Fruit fly (Drosophila melanogaster) whole organism, pupa: ENCODE results near the gene Obp19d.

Source experiments
- CG10348 ChIP-seq: fragments of 200-800 bp; sonication (Bioruptor generic); IDR thresholded peaks from 2 replicates; pipeline ENCODE4 v1.3.6; 2022; ENCODE audit warnings: missing biosample characterization, missing genetic modification characterization
- CG12605 ChIP-seq: fragments of 200-800 bp; sonication (Bioruptor generic); IDR thresholded peaks from 2 replicates; pipeline ENCODE4 v1.3.6; 2022; ENCODE audit warnings: missing biosample characterization, missing genetic modification characterization
- CG13204 ChIP-seq: fragments of 200-800 bp; sonication (Bioruptor generic); optimal IDR thresholded peaks from 2 replicates; lab custom pipeline; 2018; ENCODE audit warnings: missing biosample characterization, mild to moderate bottlenecking, missing genetic modification characterization, moderate library complexity
- CG14655 ChIP-seq: fragments of 200-800 bp; sonication (Bioruptor generic); optimal IDR thresholded peaks from 3 replicates; lab custom pipeline; 2017; ENCODE audit warnings: mild to moderate bottlenecking, missing biosample characterization, missing genetic modification reagents, missing genetic modification characterization
- CG15710 ChIP-seq: fragments of 200-800 bp; sonication (Bioruptor generic); optimal IDR thresholded peaks from 2 replicates; lab custom pipeline; 2018; ENCODE audit warnings: missing biosample characterization, mild to moderate bottlenecking, missing genetic modification characterization, moderate library complexity
- CG17806 ChIP-seq: fragments of 200-800 bp; sonication (Bioruptor generic); optimal IDR thresholded peaks from 2 replicates; lab custom pipeline; 2018; ENCODE audit warnings: missing biosample characterization, mild to moderate bottlenecking, missing genetic modification characterization, moderate library complexity
- CG32121 ChIP-seq: fragments of 200-800 bp; sonication (Bioruptor generic); IDR thresholded peaks from 2 replicates; pipeline ENCODE4 v1.3.6; 2022; ENCODE audit warnings: missing biosample characterization, missing genetic modification characterization
- CG34367 ChIP-seq: fragments of 200-800 bp; sonication (Bioruptor generic); optimal IDR thresholded peaks from 2 replicates; lab custom pipeline; 2018; ENCODE audit warnings: missing biosample characterization, mild to moderate bottlenecking, missing genetic modification characterization
- CG4496 ChIP-seq: fragments of 200-800 bp; sonication (Bioruptor generic); IDR thresholded peaks from 3 replicates; pipeline ENCODE4 v1.3.6; 2022; ENCODE audit warnings: missing biosample characterization, missing genetic modification characterization
- CG8159 ChIP-seq: fragments of 200-800 bp; sonication (Bioruptor generic); optimal IDR thresholded peaks from 3 replicates; lab custom pipeline; 2018; ENCODE audit warnings: missing biosample characterization, mild to moderate bottlenecking, missing genetic modification characterization, moderate library complexity
- CG8301 ChIP-seq: fragments of 200-800 bp; sonication (Bioruptor generic); optimal IDR thresholded peaks from 2 replicates; lab custom pipeline; 2018; ENCODE audit warnings: missing biosample characterization, mild to moderate bottlenecking, missing genetic modification characterization
- CG9948 ChIP-seq: fragments of 200-800 bp; sonication (Bioruptor generic); optimal IDR thresholded peaks from 2 replicates; lab custom pipeline; 2018; ENCODE audit warnings: missing biosample characterization, mild to moderate bottlenecking, missing genetic modification characterization, moderate library complexity
- D1 ChIP-seq: fragments of 200-800 bp; sonication (Bioruptor generic); optimal IDR thresholded peaks from 2 replicates; lab custom pipeline; 2018; ENCODE audit warnings: missing biosample characterization, mild to moderate bottlenecking, missing genetic modification characterization, moderate library complexity
- EcR ChIP-seq: fragments of 200-800 bp; sonication (Bioruptor generic); optimal IDR thresholded peaks from 3 replicates; lab custom pipeline; 2019; ENCODE audit warnings: missing biosample characterization, missing genetic modification characterization, mild to moderate bottlenecking, moderate library complexity, missing genetic modification reagents
- Ets98B ChIP-seq: fragments of 200-800 bp; sonication (Bioruptor generic); IDR thresholded peaks from 2 replicates; pipeline ENCODE4 v1.3.6; 2022; ENCODE audit warnings: missing biosample characterization, missing genetic modification characterization
- Pif1A ChIP-seq: fragments of 200-800 bp; sonication (Bioruptor generic); optimal IDR thresholded peaks from 3 replicates; lab custom pipeline; 2016; ENCODE audit warnings: missing biosample characterization, missing genetic modification characterization
- Pif1B ChIP-seq: fragments of 200-800 bp; sonication (Bioruptor generic); optimal IDR thresholded peaks from 3 replicates; lab custom pipeline; 2016; ENCODE audit warnings: missing biosample characterization, missing genetic modification characterization
- Snoo ChIP-seq: fragments of 200-800 bp; sonication (Bioruptor generic); optimal IDR thresholded peaks from 3 replicates; lab custom pipeline; 2017; ENCODE audit warnings: missing biosample characterization, mild to moderate bottlenecking, missing genetic modification characterization, inconsistent platforms
- fd96Ca ChIP-seq: fragments of 200-800 bp; sonication (Bioruptor generic); IDR thresholded peaks from 3 replicates; pipeline ENCODE4 v1.3.6; 2022; ENCODE audit warnings: missing biosample characterization, missing genetic modification characterization
- gl ChIP-seq: fragments of 200-800 bp; sonication (Bioruptor generic); optimal IDR thresholded peaks from 2 replicates; lab custom pipeline; 2018; ENCODE audit warnings: missing biosample characterization, mild to moderate bottlenecking, missing genetic modification characterization

The Obp19d gene

DNA sequence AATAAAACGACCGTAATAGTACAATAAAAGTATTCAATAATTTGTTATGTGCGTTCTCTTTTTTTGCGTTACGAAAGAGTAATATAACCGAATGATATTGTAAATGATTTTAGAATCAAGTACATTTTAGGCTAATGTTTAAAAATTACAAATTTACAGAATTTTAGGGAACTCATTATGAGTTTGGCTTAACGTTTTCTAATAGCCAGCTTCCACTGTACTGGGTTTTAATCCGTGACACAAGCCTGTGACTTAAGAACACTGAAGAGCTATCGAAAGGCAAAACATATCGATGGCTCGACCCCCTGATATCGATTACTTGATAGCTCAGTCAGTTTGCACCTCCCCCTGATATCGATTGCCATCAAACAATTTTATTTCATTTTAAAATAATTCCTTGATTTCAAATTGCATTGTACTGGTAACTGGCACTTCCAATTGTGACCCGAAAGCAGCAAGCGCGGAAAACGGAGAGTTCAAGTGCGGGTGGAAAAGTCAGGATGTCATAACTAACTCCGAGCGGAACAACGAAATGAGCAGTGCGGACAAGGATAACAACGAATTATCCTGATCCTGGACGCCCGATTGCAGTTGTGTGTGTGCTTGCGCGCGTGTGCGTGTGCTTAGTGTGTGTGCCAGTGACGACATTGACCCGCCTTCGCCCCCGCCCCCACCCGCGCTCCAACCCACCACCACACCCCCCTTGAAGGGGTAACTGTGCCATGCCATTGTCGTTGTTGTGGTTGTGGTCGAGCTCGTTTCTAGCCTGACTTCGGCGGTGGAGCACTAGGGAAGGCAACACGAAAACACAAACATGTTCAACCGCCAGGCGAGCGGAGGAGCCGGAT lies 25.1 kb upstream of the Obp19d start, which contains the start of gene HERC2:
Gene HERC2, plus strand, starts transcription at position 330 of the 848 bp plus-strand sequence.
- TF ChIP-seq gl (tag; lab: Kevin White, UChicago), result no peak
- no peak for TF ChIP-seq CG8301
- TF ChIP-seq CG4496 (GFP tag; lab: Robert Waterston, UW), result peak; percentile 44; the same call in 1 of the 3 replicates
- peak; percentile 47 for TF ChIP-seq Ets98B (GFP tag; lab: Robert Waterston, UW)
- peak; percentile 19 for TF ChIP-seq CG34367
- peak; percentile 21 for TF ChIP-seq CG8159 (tag; lab: Kevin White, UChicago)
- TF ChIP-seq CG17806 (tag; lab: Kevin White, UChicago), result peak; percentile 20
- peak; percentile 25 for TF ChIP-seq CG15710 (tag; lab: Kevin White, UChicago)
- no peak; the same call in 2 of the 3 replicates for TF ChIP-seq fd96Ca
- TF ChIP-seq CG12605 (GFP tag; lab: Robert Waterston, UW), result 0 out of 2 replicates have a peak, but pooled peaks have one; percentile 9

DNA sequence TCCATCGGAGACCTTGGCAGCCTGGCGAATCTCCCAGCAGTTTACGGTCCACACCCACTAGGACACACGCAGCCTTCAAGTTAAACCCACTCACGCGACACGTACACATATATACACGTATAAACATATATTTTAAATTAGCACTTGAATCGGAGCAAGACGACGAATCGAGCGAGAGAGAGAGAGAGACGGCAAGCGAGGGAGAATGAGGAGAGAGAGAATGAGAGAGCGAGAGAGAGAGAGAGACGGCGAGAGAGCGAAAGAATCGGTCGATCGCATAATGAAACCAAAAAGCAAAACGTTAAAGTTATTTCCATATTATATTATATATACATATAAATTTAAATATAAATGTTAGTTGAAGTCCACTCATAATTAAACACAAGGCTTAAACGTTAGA lies 7.8 kb upstream of the Obp19d start:
- no peak for TF ChIP-seq Pif1B
- TF ChIP-seq Ets98B (GFP tag; lab: Robert Waterston, UW), result no peak
- no peak for TF ChIP-seq fd96Ca
- no peak for TF ChIP-seq CG10348
- TF ChIP-seq CG8159 (tag; lab: Kevin White, UChicago), result no peak
- TF ChIP-seq Snoo (tag; lab: Kevin White, UChicago), result no peak
- no peak for TF ChIP-seq CG8301
- no peak for TF ChIP-seq Pif1A (GFP tag; lab: Kevin White, UChicago)
- TF ChIP-seq CG14655, result no peak
- no peak for TF ChIP-seq gl (tag; lab: Kevin White, UChicago)
- no peak for TF ChIP-seq CG34367
- TF ChIP-seq CG12605 (GFP tag; lab: Robert Waterston, UW), result no peak

DNA sequence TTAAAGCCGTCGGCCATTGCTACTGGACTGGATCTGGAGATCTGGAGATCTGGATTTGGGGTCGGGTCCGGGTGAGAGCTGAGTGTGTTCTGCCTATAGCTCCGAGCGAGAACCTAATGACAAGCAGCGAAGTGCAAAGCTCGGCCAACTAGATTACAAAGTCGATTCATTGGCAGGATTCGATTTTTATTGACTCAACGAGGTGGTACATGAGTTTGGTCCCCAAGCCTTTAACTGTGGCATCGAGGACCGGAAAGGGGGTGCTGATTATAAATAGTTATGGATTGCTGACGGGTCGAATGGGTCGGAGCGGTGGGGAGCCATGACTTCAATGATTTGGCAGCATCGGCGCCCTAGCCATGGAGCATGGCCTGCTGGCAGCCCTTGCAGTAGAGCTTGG lies 5.9 kb upstream of the Obp19d start, which contains the start of gene CG15459:
Gene CG15459, minus strand, starts transcription at position 101 of the 400 bp plus-strand sequence.
- TF ChIP-seq Snoo (tag; lab: Kevin White, UChicago) (no peak), CG34367 (no peak), Pif1B (no peak), CG17806 (tag; lab: Kevin White, UChicago) (no peak)

DNA sequence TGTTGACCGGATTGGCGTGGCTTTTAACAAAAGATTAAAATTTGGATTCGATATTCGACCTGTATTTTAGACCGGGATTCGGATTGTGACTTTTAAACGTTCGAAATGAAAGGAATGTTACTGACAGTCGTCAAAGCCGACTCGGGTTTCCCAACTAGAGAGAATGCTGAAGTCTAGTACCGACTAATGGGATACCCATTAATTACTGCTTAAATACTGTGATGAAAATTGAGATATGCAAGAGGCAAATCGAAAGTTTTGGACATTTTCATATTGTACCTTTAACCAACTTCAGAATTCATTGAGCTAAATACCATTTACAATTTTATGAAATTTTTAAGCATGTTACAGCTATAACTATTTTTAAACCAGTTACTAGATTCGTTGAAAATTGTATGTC lies 5.3 kb upstream of the Obp19d start, which contains the start of gene CG15458:
Gene CG15458, minus strand, starts transcription at position 101 of the 400 bp plus-strand sequence.
- TF ChIP-seq gl (tag; lab: Kevin White, UChicago) (no peak), CG8159 (tag; lab: Kevin White, UChicago) (no peak), CG17806 (tag; lab: Kevin White, UChicago) (no peak), CG8301 (no peak), Snoo (tag; lab: Kevin White, UChicago) (no peak), Ets98B (GFP tag; lab: Robert Waterston, UW) (no peak), CG9948 (tag; lab: Kevin White, UChicago) (no peak), CG10348 (no peak), CG32121 (GFP tag; lab: Robert Waterston, UW) (no peak), CG12605 (GFP tag; lab: Robert Waterston, UW) (no peak), D1 (tag; lab: Kevin White, UChicago) (no peak), EcR (GFP tag; lab: Kevin White, UChicago) (no peak), CG15710 (tag; lab: Kevin White, UChicago) (no peak), CG13204 (GFP tag; lab: Kevin White, UChicago) (no peak), fd96Ca (no peak)

DNA sequence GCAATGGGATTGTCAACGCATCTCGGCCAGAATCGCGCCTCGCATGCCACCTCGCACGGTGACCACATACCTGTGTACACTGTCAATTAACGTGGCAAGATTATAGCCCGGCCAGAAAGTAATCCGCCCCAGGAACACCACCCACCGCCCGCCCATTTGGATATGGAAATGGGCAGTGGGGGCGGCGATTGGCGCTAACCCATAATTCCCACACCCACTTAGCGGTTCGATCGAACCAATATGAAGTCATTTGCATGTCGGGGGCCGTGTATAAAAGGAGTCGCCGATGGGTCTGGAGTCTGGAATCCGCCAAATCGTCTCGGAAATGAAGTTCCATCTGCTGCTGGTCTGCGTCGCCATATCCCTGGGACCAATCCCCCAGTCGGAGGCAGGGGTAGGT lies 4.0 kb upstream of the Obp19d start, which contains the start of gene Obp19a:
Gene Obp19a, plus strand, starts transcription at position 301 of the 400 bp plus-strand sequence.
- TF ChIP-seq CG9948 (tag; lab: Kevin White, UChicago) (no peak), CG32121 (GFP tag; lab: Robert Waterston, UW) (no peak), CG8159 (tag; lab: Kevin White, UChicago) (no peak), Ets98B (GFP tag; lab: Robert Waterston, UW) (no peak), CG15710 (tag; lab: Kevin White, UChicago) (no peak), CG12605 (GFP tag; lab: Robert Waterston, UW) (no peak), CG4496 (GFP tag; lab: Robert Waterston, UW) (no peak), CG17806 (tag; lab: Kevin White, UChicago) (no peak), CG14655 (no peak), fd96Ca (no peak), Snoo (tag; lab: Kevin White, UChicago) (no peak), CG8301 (no peak), Pif1A (GFP tag; lab: Kevin White, UChicago) (no peak)

DNA sequence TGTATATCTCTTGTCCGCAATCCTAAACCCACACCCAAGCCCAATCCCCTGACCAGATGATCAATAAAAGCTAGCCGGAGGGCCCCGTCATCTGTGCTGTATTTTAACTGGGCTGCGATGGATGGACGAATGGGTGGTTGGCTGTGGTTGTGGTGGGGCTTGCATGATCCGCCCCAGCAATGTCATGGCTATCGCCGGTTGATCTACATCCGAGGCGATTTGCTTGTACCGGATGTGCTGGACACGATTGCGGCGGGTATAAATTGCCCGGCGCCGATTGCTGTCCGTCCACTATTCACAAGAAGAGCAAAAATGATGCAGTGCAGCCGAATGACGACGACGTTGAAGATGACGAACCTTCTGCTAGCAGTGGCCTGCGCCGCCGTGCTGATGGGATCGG lies 3.0 kb upstream of the Obp19d start, which contains the start of gene Obp19b:
Gene Obp19b, plus strand, starts transcription at position 301 of the 400 bp plus-strand sequence.
- TF ChIP-seq CG12605 (GFP tag; lab: Robert Waterston, UW) (no peak), Pif1A (GFP tag; lab: Kevin White, UChicago) (no peak), CG34367 (no peak), gl (tag; lab: Kevin White, UChicago) (no peak)
